Worm (Caenorhabditis elegans) whole organism, L1 larva: ENCODE measurements around the gene ZC317.6.

Experiments used
- blmp-1 ChIP-seq: fragments of 150-350 bp; optimal IDR thresholded peaks from 2 replicates; lab custom pipeline; 2014; ENCODE audit warnings: missing biosample characterization, missing genetic modification characterization
- dpl-1 ChIP-seq, 3 experiments: fragments of 150-350 bp in 2 of 3; sonication (generic microtip) in 1 of 3; optimal IDR thresholded peaks; 2 replicates each; lab custom pipeline; 2014 to 2017; ENCODE audit warnings: missing biosample characterization in 3 of 3, missing genetic modification characterization in 3 of 3, missing genetic modification reagents in 3 of 3
- fkh-10 ChIP-seq: sonication (generic microtip); optimal IDR thresholded peaks from 2 replicates; lab custom pipeline; 2017; ENCODE audit warnings: missing biosample characterization, missing genetic modification reagents, missing genetic modification characterization
- irx-1 ChIP-seq: sonication (generic microtip); optimal IDR thresholded peaks from 2 replicates; lab custom pipeline; 2016; ENCODE audit warnings: missing genetic modification characterization, missing compliant biosample characterization
- jun-1 ChIP-seq: fragments of 150-350 bp; optimal IDR thresholded peaks from 2 replicates; lab custom pipeline; 2014; ENCODE audit warnings: missing biosample characterization, missing genetic modification reagents, missing genetic modification characterization
- lsy-2 ChIP-seq, 2 experiments: fragments of 150-350 bp; optimal IDR thresholded peaks; 2 replicates each; lab custom pipeline; 2014; ENCODE audit warnings: missing biosample characterization in 2 of 2, missing genetic modification characterization in 2 of 2
- nhr-237 ChIP-seq: fragments of 150-350 bp; optimal IDR thresholded peaks from 2 replicates; lab custom pipeline; 2014; ENCODE audit warnings: missing biosample characterization, missing genetic modification characterization
- nhr-77 ChIP-seq: fragments of 150-350 bp; optimal IDR thresholded peaks from 2 replicates; lab custom pipeline; 2014; ENCODE audit warnings: missing biosample characterization, missing genetic modification characterization
- pqm-1 ChIP-seq: sonication (generic microtip); optimal IDR thresholded peaks from 3 replicates; lab custom pipeline; 2017; ENCODE audit warnings: missing biosample characterization, missing genetic modification characterization
- skn-1 ChIP-seq: fragments of 150-350 bp; optimal IDR thresholded peaks from 2 replicates; lab custom pipeline; 2014; ENCODE audit warnings: missing biosample characterization, missing genetic modification characterization
- snpc-4 ChIP-seq: fragments of 150-350 bp; optimal IDR thresholded peaks from 2 replicates; lab custom pipeline; 2014; ENCODE audit warnings: missing biosample characterization, missing genetic modification characterization
- xbp-1 ChIP-seq: sonication (generic microtip); optimal IDR thresholded peaks from 2 replicates; lab custom pipeline; 2016; ENCODE audit warnings: missing genetic modification characterization, missing compliant biosample characterization
- zag-1 ChIP-seq: fragments of 150-350 bp; optimal IDR thresholded peaks from 2 replicates; lab custom pipeline; 2014; ENCODE audit warnings: missing biosample characterization, missing genetic modification characterization
- ztf-11 ChIP-seq, 2 experiments: sonication (generic microtip); optimal IDR thresholded peaks; 2 replicates each; lab custom pipeline; 2016 to 2017; ENCODE audit warnings: missing genetic modification characterization in 2 of 2, missing biosample characterization in 1 of 2, missing compliant biosample characterization in 1 of 2

DNA sequence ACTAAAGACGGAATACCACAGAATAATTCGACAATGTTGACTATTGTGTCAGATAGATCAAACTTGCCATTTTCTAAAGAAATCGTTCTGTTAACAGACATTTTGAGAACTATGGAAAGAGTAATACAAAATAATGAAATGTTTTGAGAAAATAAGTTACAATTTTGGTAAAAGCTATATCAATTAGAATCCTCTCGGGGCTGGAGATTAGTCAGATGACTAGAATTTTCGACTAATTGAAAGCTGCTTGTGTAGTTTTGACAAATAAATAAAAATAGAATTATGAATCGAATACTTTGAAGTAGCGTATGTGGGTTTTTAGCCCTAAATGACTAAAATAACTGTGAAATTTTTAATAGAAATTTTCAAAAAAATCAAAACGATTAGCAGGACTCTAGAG lies 16.5 kb upstream of the ZC317.6 start, which contains the start of gene srg-65:
- TF ChIP-seq ztf-11 (tag; optimal IDR thresholded peaks at IDR 0.05; lab: Kevin White, UChicago) (no peak), pqm-1 (tag; lab: Kevin White, UChicago) (no peak), xbp-1 (tag; lab: Kevin White, UChicago) (no peak), lsy-2 (tag; optimal IDR thresholded peaks at IDR 0.05; lab: Kevin White, UChicago) (no peak), dpl-1 (GFP tag; optimal IDR thresholded peaks at IDR 0.05; lab: Kevin White, UChicago) (no peak), fkh-10 (no peak), zag-1 (tag; lab: Kevin White, UChicago) (no peak), nhr-77 (tag; lab: Kevin White, UChicago) (no peak), skn-1 (tag; lab: Kevin White, UChicago) (no peak), snpc-4 (tag; lab: Kevin White, UChicago) (no peak), nhr-237 (tag; lab: Kevin White, UChicago) (no peak), irx-1 (no peak), jun-1 (tag; lab: Kevin White, UChicago) (no peak), blmp-1 (tag; lab: Kevin White, UChicago) (no peak)
